Worm (Caenorhabditis elegans) whole organism, young adult: Measurements from ENCODE around the gene zhit-1.

Experiments used
- B0019.2 ChIP-seq: fragments of 200-800 bp; sonication (Bioruptor generic); conservative IDR thresholded peaks from 2 replicates; pipeline ENCODE4 v1.3.6; 2022; ENCODE audit warnings: missing genetic modification reagents, missing genetic modification characterization, missing compliant biosample characterization
- B0035.1 ChIP-seq: sonication (generic microtip); optimal IDR thresholded peaks from 2 replicates; lab custom pipeline; 2016; ENCODE audit warnings: missing genetic modification characterization, mild to moderate bottlenecking, missing compliant biosample characterization, missing genotype, missing genetic modification reagents
- B0261.1 ChIP-seq: sonication (generic microtip); optimal IDR thresholded peaks from 2 replicates; lab custom pipeline; 2016; ENCODE audit warnings: mild to moderate bottlenecking, missing genetic modification characterization, moderate library complexity, missing compliant biosample characterization
- B0336.3 ChIP-seq: fragments of 200-800 bp; sonication (Bioruptor generic); IDR thresholded peaks from 2 replicates; pipeline ENCODE4 v1.3.6; 2022; ENCODE audit warnings: missing genetic modification characterization, missing compliant biosample characterization
- D2030.7 ChIP-seq: fragments of 200-800 bp; sonication (Bioruptor generic); IDR thresholded peaks from 2 replicates; pipeline ENCODE4 v1.3.6; 2022; ENCODE audit warnings: missing genetic modification reagents, missing genetic modification characterization, missing compliant biosample characterization
- F23B12.7 ChIP-seq: sonication (generic microtip); optimal IDR thresholded peaks from 2 replicates; lab custom pipeline; 2017; ENCODE audit warnings: missing genetic modification characterization, mild to moderate bottlenecking, missing compliant biosample characterization, antibody characterized with exemption, moderate library complexity; ENCODE audit not compliant: insufficient read depth
- F33H1.4 ChIP-seq: fragments of 200-800 bp; sonication (Bioruptor generic); IDR thresholded peaks from 2 replicates; pipeline ENCODE4 v1.3.6; 2022; ENCODE audit warnings: missing genetic modification reagents, missing genetic modification characterization, missing compliant biosample characterization
- F49E8.2 ChIP-seq: sonication (generic microtip); optimal IDR thresholded peaks from 3 replicates; lab custom pipeline; 2017; ENCODE audit warnings: missing genetic modification characterization, mild to moderate bottlenecking, missing compliant biosample characterization, antibody characterized with exemption, moderate library complexity; ENCODE audit not compliant: insufficient read depth
- T26A5.8 ChIP-seq: sonication (generic microtip); optimal IDR thresholded peaks from 2 replicates; lab custom pipeline; 2016; ENCODE audit warnings: missing genetic modification characterization, missing compliant biosample characterization
- Y53F4B.3 ChIP-seq: fragments of 200-800 bp; sonication (Bioruptor generic); IDR thresholded peaks from 2 replicates; pipeline ENCODE4 v1.3.6; 2022; ENCODE audit warnings: missing genetic modification reagents, missing genetic modification characterization, missing compliant biosample characterization
- Y79H2A.3 ChIP-seq: fragments of 200-800 bp; sonication (Bioruptor generic); conservative IDR thresholded peaks from 2 replicates; pipeline ENCODE4 v1.3.6; 2022; ENCODE audit warnings: missing genetic modification reagents, missing genetic modification characterization, missing compliant biosample characterization
- ZK185.1 ChIP-seq: sonication (generic microtip); optimal IDR thresholded peaks from 2 replicates; lab custom pipeline; 2016; ENCODE audit warnings: mild to moderate bottlenecking, missing genetic modification characterization, missing compliant biosample characterization; ENCODE audit not compliant: poor library complexity, severe bottlenecking
- aptf-2 ChIP-seq: fragments of 200-800 bp; sonication (Bioruptor generic); conservative IDR thresholded peaks from 2 replicates; pipeline ENCODE4 v1.3.6; 2022; ENCODE audit warnings: missing genetic modification reagents, missing genetic modification characterization, missing compliant biosample characterization
- athp-1 ChIP-seq: sonication (generic microtip); optimal IDR thresholded peaks from 2 replicates; lab custom pipeline; 2017; ENCODE audit warnings: mild to moderate bottlenecking, missing genetic modification characterization, missing compliant biosample characterization
- attf-5 ChIP-seq: fragments of 200-800 bp; sonication (Bioruptor generic); optimal IDR thresholded peaks from 2 replicates; lab custom pipeline; 2018; ENCODE audit warnings: mild to moderate bottlenecking, missing genetic modification characterization, missing compliant biosample characterization
- cebp-1 ChIP-seq, 2 experiments: fragments of 200-800 bp in 1 of 2; sonication (Bioruptor generic) in 1 of 2; sonication (generic microtip) in 1 of 2; IDR thresholded peaks in 1 of 2; optimal IDR thresholded peaks in 1 of 2; 2 replicates each; pipeline versions ENCODE4 v1.3.6 to Lab custom; 2017 to 2022; ENCODE audit warnings: missing compliant biosample characterization in 2 of 2, missing genetic modification characterization in 2 of 2, mild to moderate bottlenecking in 1 of 2, missing genetic modification reagents in 1 of 2, moderate library complexity in 1 of 2
- cebp-2 ChIP-seq: fragments of 200-800 bp; sonication (Bioruptor generic); IDR thresholded peaks from 2 replicates; pipeline ENCODE4 v1.3.6; 2022; ENCODE audit warnings: missing genetic modification characterization, missing compliant biosample characterization
- ceh-100 ChIP-seq: fragments of 200-800 bp; sonication (Bioruptor generic); IDR thresholded peaks from 2 replicates; pipeline ENCODE4 v1.3.6; 2022; ENCODE audit warnings: missing genetic modification reagents, missing genetic modification characterization, missing compliant biosample characterization
- ceh-58 ChIP-seq: fragments of 200-800 bp; sonication (Bioruptor generic); IDR thresholded peaks from 2 replicates; pipeline ENCODE4 v1.3.6; 2022; ENCODE audit warnings: missing genetic modification characterization, missing compliant biosample characterization
- ceh-79 ChIP-seq: sonication (generic microtip); optimal IDR thresholded peaks from 2 replicates; lab custom pipeline; 2017; ENCODE audit warnings: mild to moderate bottlenecking, missing genetic modification characterization, missing compliant biosample characterization
- ceh-91 ChIP-seq: fragments of 200-800 bp; sonication (Bioruptor generic); IDR thresholded peaks from 2 replicates; pipeline ENCODE4 v1.3.6; 2022; ENCODE audit warnings: missing genetic modification reagents, missing genetic modification characterization, missing compliant biosample characterization
- die-1 ChIP-seq: sonication (generic microtip); optimal IDR thresholded peaks from 2 replicates; lab custom pipeline; 2016; ENCODE audit warnings: missing genotype, mild to moderate bottlenecking, missing genetic modification characterization, missing compliant biosample characterization
- dpl-1 ChIP-seq: fragments of 150-350 bp; optimal IDR thresholded peaks from 2 replicates; lab custom pipeline; 2014; ENCODE audit warnings: missing biosample characterization, missing genetic modification reagents, missing genetic modification characterization
- egl-44 ChIP-seq: fragments of 200-800 bp; sonication (Bioruptor generic); IDR thresholded peaks from 2 replicates; pipeline ENCODE4 v1.3.6; 2022; ENCODE audit warnings: missing genetic modification reagents, missing genetic modification characterization, missing compliant biosample characterization
- ekl-4 ChIP-seq: fragments of 200-800 bp; sonication (Bioruptor generic); IDR thresholded peaks from 2 replicates; pipeline ENCODE4 v1.3.6; 2022; ENCODE audit warnings: missing genetic modification reagents, missing genetic modification characterization, missing compliant biosample characterization
- ets-4 ChIP-seq: fragments of 200-800 bp; sonication (Bioruptor generic); optimal IDR thresholded peaks from 2 replicates; lab custom pipeline; 2018; ENCODE audit warnings: mild to moderate bottlenecking, missing genetic modification characterization, missing compliant biosample characterization
- hlh-26 ChIP-seq: fragments of 200-800 bp; sonication (Bioruptor generic); conservative IDR thresholded peaks from 2 replicates; pipeline ENCODE4 v1.3.6; 2022; ENCODE audit warnings: missing genetic modification reagents, missing genetic modification characterization, missing compliant biosample characterization
- hmg-1.2 ChIP-seq: fragments of 200-800 bp; sonication (Bioruptor generic); IDR thresholded peaks from 2 replicates; pipeline ENCODE4 v1.3.6; 2022; ENCODE audit warnings: missing genetic modification reagents, missing genetic modification characterization, missing compliant biosample characterization
- hmg-20 ChIP-seq: fragments of 200-800 bp; sonication (Bioruptor generic); IDR thresholded peaks from 2 replicates; pipeline ENCODE4 v1.3.6; 2022; ENCODE audit warnings: missing genetic modification reagents, missing genetic modification characterization, missing compliant biosample characterization
- hsf-1 ChIP-seq: fragments of 200-800 bp; sonication (Bioruptor generic); IDR thresholded peaks from 2 replicates; pipeline ENCODE4 v1.3.6; 2022; ENCODE audit warnings: missing genetic modification reagents, missing genetic modification characterization, missing compliant biosample characterization
- lin-26 ChIP-seq: fragments of 200-800 bp; sonication (Bioruptor generic); IDR thresholded peaks from 2 replicates; pipeline ENCODE4 v1.3.6; 2022; ENCODE audit warnings: missing genetic modification reagents, missing genetic modification characterization, missing compliant biosample characterization
- lin-54 ChIP-seq: fragments of 200-800 bp; sonication (Bioruptor generic); optimal IDR thresholded peaks from 2 replicates; lab custom pipeline; 2018; ENCODE audit warnings: mild to moderate bottlenecking, missing genetic modification characterization, missing compliant biosample characterization
- lsl-1 ChIP-seq: fragments of 200-800 bp; sonication (Bioruptor generic); optimal IDR thresholded peaks from 2 replicates; lab custom pipeline; 2018; ENCODE audit warnings: mild to moderate bottlenecking, missing genetic modification characterization, moderate library complexity, missing compliant biosample characterization
- madf-6 ChIP-seq: fragments of 200-800 bp; sonication (Bioruptor generic); IDR thresholded peaks from 2 replicates; pipeline ENCODE4 v1.3.6; 2022; ENCODE audit warnings: missing genetic modification reagents, missing genetic modification characterization, missing compliant biosample characterization
- madf-8 ChIP-seq: fragments of 200-800 bp; sonication (Bioruptor generic); conservative IDR thresholded peaks from 2 replicates; pipeline ENCODE4 v1.3.6; 2022; ENCODE audit warnings: missing genetic modification reagents, missing genetic modification characterization, missing compliant biosample characterization
- mcd-1 ChIP-seq: fragments of 200-800 bp; sonication (Bioruptor generic); IDR thresholded peaks from 2 replicates; pipeline ENCODE4 v1.3.6; 2022; ENCODE audit warnings: missing genetic modification reagents, missing genetic modification characterization, missing compliant biosample characterization
- mel-28 ChIP-seq: sonication (generic microtip); optimal IDR thresholded peaks from 2 replicates; lab custom pipeline; 2016; ENCODE audit warnings: borderline replicate concordance, mild to moderate bottlenecking, missing genetic modification characterization, missing compliant biosample characterization
- mxl-1 ChIP-seq: sonication (generic microtip); optimal IDR thresholded peaks from 2 replicates; lab custom pipeline; 2016; ENCODE audit warnings: missing genetic modification characterization, missing compliant biosample characterization
- nfyb-1 ChIP-seq: fragments of 200-800 bp; sonication (Bioruptor generic); IDR thresholded peaks from 2 replicates; pipeline ENCODE4 v1.3.6; 2022; ENCODE audit warnings: missing genetic modification reagents, missing genetic modification characterization, missing compliant biosample characterization
- nhr-27 ChIP-seq: fragments of 200-800 bp; sonication (Bioruptor generic); optimal IDR thresholded peaks from 2 replicates; lab custom pipeline; 2018; ENCODE audit warnings: mild to moderate bottlenecking, missing genetic modification characterization, moderate library complexity, missing compliant biosample characterization
- nhr-90 ChIP-seq: sonication (generic microtip); optimal IDR thresholded peaks from 2 replicates; lab custom pipeline; 2016; ENCODE audit warnings: missing genotype, mild to moderate bottlenecking, missing genetic modification characterization, missing compliant biosample characterization
- pha-4 ChIP-seq: fragments of 150-350 bp; sonication (generic microtip); optimal IDR thresholded peaks from 2 replicates; lab custom pipeline; 2014; ENCODE audit warnings: missing biosample characterization, missing genetic modification reagents, missing genetic modification characterization
- rcor-1 ChIP-seq: fragments of 200-800 bp; sonication (Bioruptor generic); IDR thresholded peaks from 2 replicates; pipeline ENCODE4 v1.3.6; 2022; ENCODE audit warnings: missing genetic modification reagents, missing genetic modification characterization, missing compliant biosample characterization
- repo-1 ChIP-seq: sonication (generic microtip); optimal IDR thresholded peaks from 2 replicates; lab custom pipeline; 2017; ENCODE audit warnings: mild to moderate bottlenecking, missing genetic modification characterization, missing compliant biosample characterization
- tbp1 ChIP-seq: fragments of 200-800 bp; sonication (Bioruptor generic); optimal IDR thresholded peaks from 2 replicates; lab custom pipeline; 2018; ENCODE audit warnings: mild to moderate bottlenecking, missing genetic modification characterization, missing compliant biosample characterization
- unc-130 ChIP-seq: sonication (generic microtip); optimal IDR thresholded peaks from 2 replicates; lab custom pipeline; 2016; ENCODE audit warnings: missing genetic modification reagents, missing genetic modification characterization, missing compliant biosample characterization
- zim-3 ChIP-seq: sonication (generic microtip); optimal IDR thresholded peaks from 2 replicates; lab custom pipeline; 2017; ENCODE audit warnings: mild to moderate bottlenecking, missing genetic modification characterization, moderate library complexity, missing compliant biosample characterization

Gene zhit-1

ce11 chrV:5584293-5584776 is 12.0 kb downstream of the zhit-1 start, which contains the start of gene pas-6 (continued):
- TF ChIP-seq F49E8.2 (tag; lab: Kevin White, UChicago) (no peak), lsl-1 (GFP tag; lab: Kevin White, UChicago) (peak; percentile 93), hmg-20 (no peak), B0019.2 (GFP tag; lab: Robert Waterston, UW) (peak; percentile 61), Y53F4B.3 (no peak), repo-1 (tag; lab: Kevin White, UChicago) (no peak), nhr-90 (no peak), madf-6 (GFP tag; lab: Robert Waterston, UW) (peak; percentile 97), cebp-1 (GFP tag; IDR thresholded peaks at IDR 0.05; lab: Robert Waterston, UW) (no peak), cebp-1 (tag; optimal IDR thresholded peaks at IDR 0.05; lab: Kevin White, UChicago) (peak; percentile 25), D2030.7 (peak; percentile 75), lin-54 (GFP tag; lab: Kevin White, UChicago) (peak; percentile 33), mcd-1 (GFP tag; lab: Robert Waterston, UW) (peak; percentile 8; the same call in 1 of the 2 replicates), nhr-27 (tag; lab: Kevin White, UChicago) (no peak), F33H1.4 (GFP tag; lab: Robert Waterston, UW) (peak; percentile 69), tbp1 (GFP tag; lab: Kevin White, UChicago) (peak; percentile 35), mxl-1 (tag; lab: Kevin White, UChicago) (no peak), die-1 (tag; lab: Kevin White, UChicago) (no peak), B0261.1 (tag; lab: Kevin White, UChicago) (no peak), pha-4 (tag; lab: Kevin White, UChicago) (no peak), ceh-91 (GFP tag; lab: Robert Waterston, UW) (peak; percentile 81), zim-3 (tag; lab: Kevin White, UChicago) (no peak), F23B12.7 (peak; percentile 31), madf-8 (GFP tag; lab: Robert Waterston, UW) (peak; percentile 97), hmg-1.2 (peak; percentile 31; the same call in 1 of the 2 replicates), dpl-1 (GFP tag; lab: Kevin White, UChicago) (peak; percentile 81)

- TF ChIP-seq cebp-2 (GFP tag; lab: Robert Waterston, UW) (no peak), madf-6 (GFP tag; lab: Robert Waterston, UW) (peak; percentile 56), ets-4 (GFP tag; lab: Kevin White, UChicago) (no peak), mxl-1 (tag; lab: Kevin White, UChicago) (no peak), unc-130 (GFP tag; lab: Kevin White, UChicago) (no peak), tbp1 (GFP tag; lab: Kevin White, UChicago) (peak; percentile 2), ceh-79 (no peak), aptf-2 (GFP tag; lab: Robert Waterston, UW) (no peak), B0336.3 (GFP tag; lab: Robert Waterston, UW) (peak; percentile 75), Y79H2A.3 (GFP tag; lab: Robert Waterston, UW) (no peak), hsf-1 (GFP tag; lab: Robert Waterston, UW) (no peak), mel-28 (tag; lab: Kevin White, UChicago) (no peak), B0035.1 (tag; lab: Kevin White, UChicago) (no peak), ZK185.1 (no peak), nfyb-1 (no peak), ceh-91 (GFP tag; lab: Robert Waterston, UW) (no peak), ceh-58 (0 out of 2 replicates have a peak, but pooled peaks have one; percentile 82), T26A5.8 (tag; lab: Kevin White, UChicago) (no peak), lin-26 (GFP tag; lab: Robert Waterston, UW) (peak; percentile 63; the same call in 1 of the 2 replicates), B0261.1 (tag; lab: Kevin White, UChicago) (no peak), hlh-26 (GFP tag; lab: Robert Waterston, UW) (no peak), attf-5 (no peak), ceh-100 (GFP tag; lab: Robert Waterston, UW) (no peak), athp-1 (tag; lab: Kevin White, UChicago) (peak; percentile 8), F49E8.2 (tag; lab: Kevin White, UChicago) (no peak), egl-44 (GFP tag; lab: Robert Waterston, UW) (no peak), rcor-1 (GFP tag; lab: Robert Waterston, UW) (no peak), ekl-4 (no peak)
Observed at ce11 chrV:5582860-5583259, 13.5 kb downstream of the zhit-1 start.
